Fruit fly (Drosophila melanogaster) whole organism, embryonic: ENCODE data around the gene CG13028.

Experiments
- Asciz ChIP-seq: fragments of 200-800 bp; sonication (Bioruptor generic); optimal IDR thresholded peaks from 2 replicates; lab custom pipeline; 2017; ENCODE audit warnings: missing biosample characterization, mild to moderate bottlenecking, missing genetic modification characterization, missing genetic modification reagents
- Blimp-1 ChIP-seq: fragments of 200-800 bp; sonication (Bioruptor generic); optimal IDR thresholded peaks from 3 replicates; lab custom pipeline; 2018; ENCODE audit warnings: missing biosample characterization, missing genetic modification characterization, mild to moderate bottlenecking, moderate library complexity, missing genetic modification reagents
- CG1024 ChIP-seq: fragments of 200-800 bp; sonication (Bioruptor generic); IDR thresholded peaks from 2 replicates; pipeline ENCODE4 v1.3.6; 2022; ENCODE audit warnings: missing biosample characterization, missing genetic modification characterization
- CG10431 ChIP-seq: fragments of 200-800 bp; sonication (Bioruptor generic); optimal IDR thresholded peaks from 3 replicates; lab custom pipeline; 2018; ENCODE audit warnings: missing biosample characterization, mild to moderate bottlenecking, missing genetic modification characterization
- CG11398 ChIP-seq: fragments of 200-800 bp; sonication (Bioruptor generic); optimal IDR thresholded peaks from 2 replicates; lab custom pipeline; 2016; ENCODE audit warnings: missing biosample characterization, missing genetic modification characterization
- CG12744 ChIP-seq: fragments of 200-800 bp; sonication (Bioruptor generic); optimal IDR thresholded peaks from 2 replicates; lab custom pipeline; 2016; ENCODE audit warnings: missing biosample characterization, missing genetic modification characterization
- CG12942 ChIP-seq: fragments of 200-800 bp; sonication (Bioruptor generic); optimal IDR thresholded peaks from 3 replicates; lab custom pipeline; 2016; ENCODE audit warnings: missing biosample characterization, missing genetic modification characterization
- CG15479 ChIP-seq: fragments of 200-800 bp; sonication (Bioruptor generic); optimal IDR thresholded peaks from 3 replicates; lab custom pipeline; 2019; ENCODE audit warnings: missing biosample characterization, mild to moderate bottlenecking, missing genetic modification characterization, moderate library complexity
- CG16779 ChIP-seq: fragments of 200-800 bp; sonication (Bioruptor generic); IDR thresholded peaks from 2 replicates; pipeline ENCODE4 v1.3.6; 2022; ENCODE audit warnings: missing biosample characterization, missing genetic modification characterization
- CG30431 ChIP-seq: fragments of 200-800 bp; sonication (Bioruptor generic); optimal IDR thresholded peaks from 2 replicates; lab custom pipeline; 2017; ENCODE audit warnings: missing biosample characterization, missing genetic modification characterization
- CG4820 ChIP-seq: fragments of 200-800 bp; sonication (Bioruptor generic); optimal IDR thresholded peaks from 3 replicates; lab custom pipeline; 2016; ENCODE audit warnings: missing biosample characterization, missing genetic modification characterization
- CG9817 ChIP-seq: fragments of 200-800 bp; sonication (Bioruptor generic); optimal IDR thresholded peaks from 2 replicates; lab custom pipeline; 2018; ENCODE audit warnings: missing biosample characterization, mild to moderate bottlenecking, missing genetic modification characterization, moderate library complexity
- CTCF ChIP-seq: fragments of 200-800 bp; sonication (Bioruptor generic); optimal IDR thresholded peaks from 2 replicates; lab custom pipeline; 2017; ENCODE audit warnings: missing biosample characterization, mild to moderate bottlenecking, missing genetic modification characterization, moderate library complexity
- Doc3 ChIP-seq: fragments of 200-800 bp; sonication (Bioruptor generic); IDR thresholded peaks from 3 replicates; pipeline ENCODE4 v1.3.6; 2022; ENCODE audit warnings: missing biosample characterization, missing genetic modification characterization; ENCODE audit not compliant: partially characterized antibody
- H15 ChIP-seq: fragments of 200-800 bp; sonication (Bioruptor generic); IDR thresholded peaks from 3 replicates; pipeline ENCODE4 v1.3.6; 2022; ENCODE audit warnings: missing biosample characterization, missing genetic modification characterization
- H2.0 ChIP-seq: fragments of 200-800 bp; sonication (Bioruptor generic); IDR thresholded peaks from 2 replicates; pipeline ENCODE4 v1.3.6; 2022; ENCODE audit warnings: missing biosample characterization, missing genetic modification characterization
- Hsf ChIP-seq: fragments of 200-800 bp; sonication (Bioruptor generic); optimal IDR thresholded peaks from 3 replicates; lab custom pipeline; 2016; ENCODE audit warnings: missing biosample characterization, missing genetic modification characterization
- MTF-1 ChIP-seq: fragments of 200-800 bp; sonication (Bioruptor generic); optimal IDR thresholded peaks from 2 replicates; lab custom pipeline; 2018; ENCODE audit warnings: missing biosample characterization, mild to moderate bottlenecking, missing genetic modification characterization, borderline replicate concordance
- NC2β ChIP-seq: fragments of 200-800 bp; sonication (Bioruptor generic); optimal IDR thresholded peaks from 2 replicates; lab custom pipeline; 2016; ENCODE audit warnings: missing biosample characterization, missing genetic modification characterization
- Nf-YB ChIP-seq: fragments of 200-800 bp; sonication (Bioruptor generic); optimal IDR thresholded peaks from 3 replicates; lab custom pipeline; 2019; ENCODE audit warnings: missing biosample characterization, mild to moderate bottlenecking, missing genetic modification characterization, moderate library complexity
- Nf-YC ChIP-seq: fragments of 200-800 bp; optimal IDR thresholded peaks from 3 replicates; lab custom pipeline; 2019; ENCODE audit warnings: missing biosample characterization, mild to moderate bottlenecking, missing genetic modification characterization, moderate library complexity
- Optix ChIP-seq: fragments of 200-800 bp; sonication (Bioruptor generic); IDR thresholded peaks from 3 replicates; pipeline ENCODE4 v1.3.6; 2022; ENCODE audit warnings: missing biosample characterization, missing genetic modification characterization
- PHDP ChIP-seq: fragments of 200-800 bp; sonication (Bioruptor generic); optimal IDR thresholded peaks from 3 replicates; lab custom pipeline; 2018; ENCODE audit warnings: missing biosample characterization, mild to moderate bottlenecking, missing genetic modification characterization, moderate library complexity
- Rfx ChIP-seq: fragments of 200-800 bp; sonication (Bioruptor generic); IDR thresholded peaks from 2 replicates; pipeline ENCODE4 v1.3.6; 2022; ENCODE audit warnings: missing biosample characterization, missing genetic modification characterization
- Sry-β ChIP-seq: fragments of 200-800 bp; sonication (Bioruptor generic); optimal IDR thresholded peaks from 2 replicates; lab custom pipeline; 2018; ENCODE audit warnings: missing biosample characterization, mild to moderate bottlenecking, missing genetic modification characterization, moderate library complexity
- TFAM ChIP-seq: fragments of 200-800 bp; sonication (Bioruptor generic); optimal IDR thresholded peaks from 2 replicates; lab custom pipeline; 2017; ENCODE audit warnings: missing biosample characterization, missing genetic modification characterization, inconsistent platforms
- Taf1 ChIP-seq: fragments of 200-800 bp; sonication (Bioruptor generic); IDR thresholded peaks from 2 replicates; pipeline ENCODE4 v1.3.6; 2022; ENCODE audit warnings: missing biosample characterization, missing genetic modification characterization
- Usf ChIP-seq: fragments of 200-800 bp; sonication (Bioruptor generic); optimal IDR thresholded peaks from 2 replicates; lab custom pipeline; 2017; ENCODE audit warnings: missing genotype, missing biosample characterization, missing genetic modification characterization
- ato ChIP-seq: fragments of 200-800 bp; sonication (Bioruptor generic); IDR thresholded peaks from 2 replicates; pipeline ENCODE4 v1.3.6; 2022; ENCODE audit warnings: missing biosample characterization, missing genetic modification characterization; ENCODE audit not compliant: partially characterized antibody
- bowl ChIP-seq: fragments of 200-800 bp; sonication (Bioruptor generic); IDR thresholded peaks from 2 replicates; pipeline ENCODE4 v1.3.6; 2022; ENCODE audit warnings: missing biosample characterization, missing genetic modification characterization
- chif ChIP-seq, 2 experiments: fragments of 200-800 bp; sonication (Bioruptor generic); optimal IDR thresholded peaks; 3 replicates each; lab custom pipeline; 2016; ENCODE audit warnings: missing biosample characterization in 2 of 2, missing genetic modification characterization in 2 of 2
- chn ChIP-seq: fragments of 200-800 bp; sonication (Bioruptor generic); optimal IDR thresholded peaks from 2 replicates; lab custom pipeline; 2016; ENCODE audit warnings: missing biosample characterization, missing genetic modification characterization
- crp ChIP-seq, 2 experiments: fragments of 200-800 bp; sonication (Bioruptor generic); optimal IDR thresholded peaks; 2 replicates in 1 of 2; 3 replicates in 1 of 2; lab custom pipeline; 2017; ENCODE audit warnings: missing biosample characterization in 2 of 2, missing genetic modification characterization in 2 of 2, mild to moderate bottlenecking in 1 of 2, moderate library complexity in 1 of 2
- dimm ChIP-seq: fragments of 200-800 bp; sonication (Bioruptor generic); IDR thresholded peaks from 2 replicates; pipeline ENCODE4 v1.3.6; 2022; ENCODE audit warnings: missing biosample characterization, missing genetic modification characterization
- dmrt11E ChIP-seq: fragments of 200-800 bp; sonication (Bioruptor generic); optimal IDR thresholded peaks from 3 replicates; lab custom pipeline; 2018; ENCODE audit warnings: missing biosample characterization, mild to moderate bottlenecking, missing genetic modification characterization, moderate library complexity
- emc ChIP-seq: fragments of 200-800 bp; sonication (Bioruptor generic); optimal IDR thresholded peaks from 2 replicates; lab custom pipeline; 2016; ENCODE audit warnings: missing biosample characterization, missing genetic modification characterization
- fd3F ChIP-seq: fragments of 200-800 bp; sonication (Bioruptor generic); optimal IDR thresholded peaks from 2 replicates; lab custom pipeline; 2018; ENCODE audit warnings: missing biosample characterization, mild to moderate bottlenecking, missing genetic modification characterization, moderate library complexity
- grn ChIP-seq: fragments of 200-800 bp; sonication (Bioruptor generic); optimal IDR thresholded peaks from 3 replicates; lab custom pipeline; 2017; ENCODE audit warnings: missing biosample characterization, missing genetic modification characterization
- gsb-n ChIP-seq: fragments of 200-800 bp; sonication (Bioruptor generic); optimal IDR thresholded peaks from 3 replicates; lab custom pipeline; 2018; ENCODE audit warnings: missing biosample characterization, mild to moderate bottlenecking, missing genetic modification characterization
- lmd ChIP-seq: fragments of 200-800 bp; sonication (Bioruptor generic); IDR thresholded peaks from 2 replicates; pipeline ENCODE4 v1.3.6; 2022; ENCODE audit warnings: missing biosample characterization, missing genetic modification characterization
- maf-S ChIP-seq: fragments of 200-800 bp; sonication (Bioruptor generic); optimal IDR thresholded peaks from 2 replicates; lab custom pipeline; 2016; ENCODE audit warnings: missing biosample characterization, missing genetic modification characterization
- repo ChIP-seq: fragments of 200-800 bp; sonication (Bioruptor generic); optimal IDR thresholded peaks from 2 replicates; lab custom pipeline; 2016; ENCODE audit warnings: missing biosample characterization, missing genetic modification characterization
- rib ChIP-seq: fragments of 200-800 bp; sonication (Bioruptor generic); IDR thresholded peaks from 2 replicates; pipeline ENCODE4 v1.3.6; 2022; ENCODE audit warnings: missing biosample characterization, missing genetic modification characterization
- row ChIP-seq: fragments of 200-800 bp; sonication (Bioruptor generic); IDR thresholded peaks from 3 replicates; pipeline ENCODE4 v1.3.6; 2022; ENCODE audit warnings: missing biosample characterization, missing genetic modification characterization
- shn ChIP-seq: fragments of 200-800 bp; sonication (Bioruptor generic); optimal IDR thresholded peaks from 3 replicates; lab custom pipeline; 2016; ENCODE audit warnings: missing biosample characterization, missing genetic modification characterization
- tap ChIP-seq: fragments of 200-800 bp; optimal IDR thresholded peaks from 3 replicates; lab custom pipeline; 2019; ENCODE audit warnings: missing biosample characterization, mild to moderate bottlenecking, missing genetic modification characterization, moderate library complexity
- twi ChIP-seq: fragments of 200-800 bp; optimal IDR thresholded peaks from 2 replicates; lab custom pipeline; 2019; ENCODE audit warnings: missing biosample characterization, mild to moderate bottlenecking, missing genetic modification characterization, moderate library complexity
- wek ChIP-seq: fragments of 200-800 bp; sonication (Bioruptor generic); optimal IDR thresholded peaks from 3 replicates; lab custom pipeline; 2018; ENCODE audit warnings: missing biosample characterization, mild to moderate bottlenecking, missing genetic modification characterization, moderate library complexity
- zen ChIP-seq: fragments of 200-800 bp; sonication (Bioruptor generic); optimal IDR thresholded peaks from 3 replicates; lab custom pipeline; 2018; ENCODE audit warnings: missing biosample characterization, mild to moderate bottlenecking, missing genetic modification characterization, moderate library complexity

Gene CG13028

DNA sequence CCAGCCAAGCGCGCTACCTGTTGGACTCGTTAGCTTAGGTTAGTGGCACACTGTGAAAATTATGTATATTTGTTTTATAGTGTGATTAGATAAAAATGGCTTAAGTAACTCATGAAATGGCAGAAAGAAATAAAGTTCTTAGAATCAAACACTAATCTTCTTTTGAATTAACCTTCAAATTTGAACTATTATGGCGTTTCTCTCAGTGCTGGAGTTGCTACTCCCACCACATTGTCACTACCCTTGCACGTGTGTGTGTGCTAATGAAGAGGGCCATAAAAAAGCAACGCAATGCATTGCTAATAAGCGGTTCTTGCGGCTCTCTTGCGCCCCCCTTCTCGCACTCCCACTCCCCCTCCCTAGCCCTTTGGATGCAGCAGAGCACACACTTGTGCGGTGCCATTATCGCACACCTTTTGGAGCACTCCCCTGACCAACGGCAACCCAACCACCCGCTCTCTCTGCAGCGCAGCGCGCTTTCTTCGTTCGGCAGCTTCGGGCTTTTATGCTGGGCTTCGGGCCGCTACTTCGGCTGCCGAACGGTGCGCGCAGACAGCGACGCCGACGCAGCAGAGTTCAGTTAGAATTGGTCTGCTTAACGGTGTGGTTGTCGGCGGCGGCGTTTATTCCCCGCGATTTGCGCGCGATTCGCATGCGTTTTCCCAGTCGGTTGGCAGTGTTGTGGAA, 32.3 kb upstream of the CG13028 start (continued):
- 0 out of 2 replicates have a peak, but pooled peaks have one; percentile 30 for TF ChIP-seq ato (GFP tag; lab: Robert Waterston, UW)
- TF ChIP-seq chn (GFP tag; lab: Kevin White, UChicago), result peak; percentile 82
- peak; percentile 36 for TF ChIP-seq Nf-YC (tag; lab: Kevin White, UChicago)
- peak; percentile 47; the same call in 1 of the 2 replicates for TF ChIP-seq Taf1
- TF ChIP-seq rib, result peak; percentile 76
- TF ChIP-seq Rfx, result peak; percentile 75
- no peak for TF ChIP-seq Doc3 (GFP tag; lab: Robert Waterston, UW)
- peak; percentile 89 for TF ChIP-seq NC2β (GFP tag; lab: Kevin White, UChicago)
- TF ChIP-seq gsb-n, result peak; percentile 92
- TF ChIP-seq H2.0 (GFP tag; lab: Robert Waterston, UW), result peak; percentile 93
- peak; percentile 90 for TF ChIP-seq Hsf
- peak in 1 of 2 experiments; percentile 49 for TF ChIP-seq crp (GFP tag; optimal IDR thresholded peaks at IDR 0.05; lab: Kevin White, UChicago)
- TF ChIP-seq CG30431, result peak; percentile 83
- peak; percentile 92 for TF ChIP-seq H15
- TF ChIP-seq CG12942, result peak; percentile 81
- peak; percentile 80 for TF ChIP-seq shn (GFP tag; lab: Kevin White, UChicago)
- peak; percentile 66 for TF ChIP-seq Usf
- TF ChIP-seq fd3F (GFP tag; lab: Kevin White, UChicago), result peak; percentile 69
- TF ChIP-seq Blimp-1 (GFP tag; lab: Kevin White, UChicago), result peak; percentile 93
- peak; percentile 72 for TF ChIP-seq repo (GFP tag; lab: Kevin White, UChicago)
- peak; percentile 54 for TF ChIP-seq CG12744 (GFP tag; lab: Kevin White, UChicago)
- peak; percentile 80 for TF ChIP-seq maf-S (GFP tag; lab: Kevin White, UChicago)
- TF ChIP-seq zen (tag; lab: Kevin White, UChicago), result peak; percentile 82
- peak; percentile 80 for TF ChIP-seq MTF-1 (GFP tag; lab: Kevin White, UChicago)
- TF ChIP-seq CTCF (GFP tag; lab: Kevin White, UChicago), result peak; percentile 56
- TF ChIP-seq lmd (GFP tag; lab: Robert Waterston, UW), result peak; percentile 90
- peak; percentile 73 for TF ChIP-seq CG16779 (GFP tag; lab: Robert Waterston, UW)
- peak; percentile 88 for TF ChIP-seq dimm
- peak; percentile 57 for TF ChIP-seq Sry-β (GFP tag; lab: Kevin White, UChicago)
- TF ChIP-seq CG1024 (GFP tag; lab: Robert Waterston, UW), result peak; percentile 89
- TF ChIP-seq TFAM (GFP tag; lab: Kevin White, UChicago), result peak; percentile 66
- TF ChIP-seq emc (GFP tag; lab: Kevin White, UChicago), result peak; percentile 13
- peak; percentile 93 for TF ChIP-seq row (GFP tag; lab: Robert Waterston, UW)
- peak; percentile 93 for TF ChIP-seq CG4820 (GFP tag; lab: Kevin White, UChicago)
- TF ChIP-seq Asciz (GFP tag; lab: Kevin White, UChicago), result peak; percentile 93
- TF ChIP-seq tap (tag; lab: Kevin White, UChicago), result peak; percentile 89
- peak; percentile 81; the same call in 1 of the 2 replicates for TF ChIP-seq bowl (GFP tag; lab: Robert Waterston, UW)
- TF ChIP-seq Optix (GFP tag; lab: Robert Waterston, UW), result peak; percentile 89
- TF ChIP-seq CG15479, result peak; percentile 50
- peak; percentile 89 for TF ChIP-seq PHDP (tag; lab: Kevin White, UChicago)
- peak; percentile 87 for TF ChIP-seq dmrt11E
- peak; percentile 85 to 91 for TF ChIP-seq chif (GFP tag; optimal IDR thresholded peaks at IDR 0.05; lab: Kevin White, UChicago)
- TF ChIP-seq CG10431 (GFP tag; lab: Kevin White, UChicago), result peak; percentile 74
- peak; percentile 23 for TF ChIP-seq grn (GFP tag; lab: Kevin White, UChicago)
- TF ChIP-seq CG9817 (tag; lab: Kevin White, UChicago), result peak; percentile 78
- TF ChIP-seq CG11398 (GFP tag; lab: Kevin White, UChicago), result peak; percentile 79
- TF ChIP-seq twi (tag; lab: Kevin White, UChicago), result peak; percentile 78
- peak; percentile 69 for TF ChIP-seq Nf-YB (GFP tag; lab: Kevin White, UChicago)
- peak; percentile 70 for TF ChIP-seq wek (GFP tag; lab: Kevin White, UChicago)
